Worm (Caenorhabditis elegans) whole organism, young adult: ENCODE results near the gene memo-1.

Experiments
- C17E4.6 ChIP-seq: fragments of 200-800 bp; sonication (Bioruptor generic); IDR thresholded peaks from 2 replicates; pipeline ENCODE4 v1.3.6; 2022; ENCODE audit warnings: missing genetic modification reagents, missing genetic modification characterization, missing compliant biosample characterization
- F57C9.4 ChIP-seq: sonication (generic microtip); optimal IDR thresholded peaks from 2 replicates; lab custom pipeline; 2017; ENCODE audit warnings: mild to moderate bottlenecking, missing genetic modification characterization, missing compliant biosample characterization
- nhr-120 ChIP-seq: fragments of 200-800 bp; sonication (Bioruptor generic); IDR thresholded peaks from 2 replicates; pipeline ENCODE4 v1.3.6; 2022; ENCODE audit warnings: missing genetic modification characterization, missing compliant biosample characterization

DNA sequence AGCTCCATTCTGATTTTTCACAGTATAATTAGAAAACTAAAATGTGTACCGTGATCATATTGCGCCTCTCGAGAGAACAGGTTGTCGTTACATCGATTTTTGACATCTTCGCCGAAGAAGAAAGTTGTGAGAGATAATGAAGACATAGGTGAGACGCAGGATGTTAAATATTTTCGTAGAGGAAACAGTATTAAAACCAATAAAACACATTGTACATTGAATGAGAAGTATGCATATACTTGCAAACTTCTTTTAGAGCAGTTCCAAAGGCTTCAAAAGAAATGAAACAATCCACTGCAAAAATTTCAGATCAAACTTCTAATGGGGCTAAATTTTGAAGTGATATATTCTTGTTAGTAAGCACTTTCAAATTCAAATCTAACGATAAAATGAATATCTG, 23.7 kb upstream of the memo-1 start, which contains the start of gene nipi-4:
- TF ChIP-seq C17E4.6 = no peak
- no peak for TF ChIP-seq F57C9.4 (tag; lab: Kevin White, UChicago)
- no peak for TF ChIP-seq nhr-120
